Worm (Caenorhabditis elegans): Measurements from ENCODE around the gene K08D8.10.

ce11 chrIV:12948470-12948869 is 48.1 kb downstream of the K08D8.10 start, which contains the start of gene F55G11.10:
- TF ChIP-seq pqm-1 (tag; optimal IDR thresholded peaks at IDR 0.05) (no peak), fkh-10 (GFP tag; optimal IDR thresholded peaks at IDR 0.05) (no peak), Y22D7AL.16 (tag; optimal IDR thresholded peaks at IDR 0.05) (no peak), dve-1 (tag; optimal IDR thresholded peaks at IDR 0.05) (no peak), elt-2 (tag; optimal IDR thresholded peaks at IDR 0.05) (no peak), dmd-4 (tag; optimal IDR thresholded peaks at IDR 0.05; ENCODE audit: borderline replicate concordance) (no peak)

All from whole organism, late embryonic.